Fruit fly (Drosophila melanogaster): ENCODE measurements around the gene CG16815.

Gene CG16815

DNA sequence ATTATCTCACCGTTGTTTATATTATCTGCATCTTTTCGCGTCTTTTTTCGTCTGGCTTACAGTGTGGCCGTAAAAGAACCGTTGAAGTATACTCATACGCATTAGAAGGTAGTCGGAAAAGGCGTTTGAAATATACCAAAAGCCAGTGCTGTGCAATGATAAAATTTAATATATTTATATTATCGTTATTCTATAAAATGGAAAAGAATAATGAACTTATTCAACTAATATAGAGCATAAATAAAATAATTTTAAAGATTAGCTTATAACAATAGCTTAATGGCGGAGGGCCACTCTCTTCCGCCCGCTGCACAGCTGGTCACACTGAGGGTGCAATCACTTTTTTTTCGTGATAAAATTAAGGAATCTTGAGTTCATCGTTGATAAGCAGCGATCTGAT, 37.7 kb upstream of the CG16815 start, which contains the start of the genes CG16974 and Edem2 (continued):
- TF ChIP-seq Myb (GFP tag; optimal IDR thresholded peaks at IDR 0.05): no peak
- TF ChIP-seq Stat92E (GFP tag; optimal IDR thresholded peaks at IDR 0.05): no peak
- no peak for TF ChIP-seq fd64A (GFP tag; optimal IDR thresholded peaks at IDR 0.05)
- peak; percentile 70 for TF ChIP-seq CG17328 (GFP tag; IDR thresholded peaks at IDR 0.05)
- no peak for TF ChIP-seq BtbVII (GFP tag; optimal IDR thresholded peaks at IDR 0.05)
- TF ChIP-seq Gsc (GFP tag; IDR thresholded peaks at IDR 0.05): no peak
- TF ChIP-seq Ravus (GFP tag; IDR thresholded peaks at IDR 0.05): peak; percentile 13; the same call in 1 of the 2 replicates
- peak; percentile 79 for TF ChIP-seq az2 (GFP tag; optimal IDR thresholded peaks at IDR 0.05)
- no peak for TF ChIP-seq CG4360 (GFP tag; IDR thresholded peaks at IDR 0.05)
- peak; percentile 91 for TF ChIP-seq Ets65A (GFP tag)
- TF ChIP-seq da (GFP tag; optimal IDR thresholded peaks at IDR 0.05): no peak
- no peak for TF ChIP-seq CG8089 (GFP tag; optimal IDR thresholded peaks at IDR 0.05)
- TF ChIP-seq ewg (GFP tag; optimal IDR thresholded peaks at IDR 0.05): peak; percentile 54
- peak; percentile 12 for TF ChIP-seq HLH54F (GFP tag; optimal IDR thresholded peaks at IDR 0.05)
- no peak for TF ChIP-seq CG8281 (tag; optimal IDR thresholded peaks at IDR 0.05)
- TF ChIP-seq CG7357 (GFP tag; IDR thresholded peaks at IDR 0.05): peak; percentile 46; the same call in 1 of the 3 replicates
- no peak for TF ChIP-seq inv (GFP tag; IDR thresholded peaks at IDR 0.05; ENCODE audit: partially characterized antibody)
- TF ChIP-seq tup (GFP tag; optimal IDR thresholded peaks at IDR 0.05): peak; percentile 66
- TF ChIP-seq Meics (GFP tag; optimal IDR thresholded peaks at IDR 0.05): no peak
- peak; percentile 21; the same call in 1 of the 2 replicates for TF ChIP-seq danr (GFP tag; IDR thresholded peaks at IDR 0.05)
- TF ChIP-seq CG11696 (GFP tag; IDR thresholded peaks at IDR 0.05): no peak
- peak; percentile 82 for TF ChIP-seq Chrac-16 (GFP tag; optimal IDR thresholded peaks at IDR 0.05)
- TF ChIP-seq chif (GFP tag; optimal IDR thresholded peaks at IDR 0.05): peak in 1 of 2 experiments; percentile 40
- TF ChIP-seq hb (GFP tag; IDR thresholded peaks at IDR 0.05; ENCODE audit: partially characterized antibody): no peak
- no peak for TF ChIP-seq CG12219 (GFP tag; optimal IDR thresholded peaks at IDR 0.05)
- TF ChIP-seq tll (GFP tag; optimal IDR thresholded peaks at IDR 0.05): no peak
- TF ChIP-seq CG15696 (tag; optimal IDR thresholded peaks at IDR 0.05): no peak
- peak; percentile 88 for TF ChIP-seq Ptx1 (GFP tag; IDR thresholded peaks at IDR 0.05)
- TF ChIP-seq Bteb2 (GFP tag; optimal IDR thresholded peaks at IDR 0.05): peak; percentile 8
- no peak for TF ChIP-seq ash1 (GFP tag; optimal IDR thresholded peaks at IDR 0.05)
- TF ChIP-seq CG1603 (tag; optimal IDR thresholded peaks at IDR 0.05): no peak
- TF ChIP-seq pzg (GFP tag; optimal IDR thresholded peaks at IDR 0.05): peak; percentile 77
- no peak for TF ChIP-seq NK7.1 (GFP tag; optimal IDR thresholded peaks at IDR 0.05)
- TF ChIP-seq C15 (GFP tag; IDR thresholded peaks at IDR 0.05): no peak
- TF ChIP-seq croc (GFP tag; conservative IDR thresholded peaks at IDR 0.05): no peak; the same call in 1 of the 3 replicates
- peak; percentile 80 for TF ChIP-seq YL-1 (GFP tag; optimal IDR thresholded peaks at IDR 0.05)
- TF ChIP-seq phol (tag; optimal IDR thresholded peaks at IDR 0.05): peak; percentile 89
- TF ChIP-seq CG11247 (GFP tag; IDR thresholded peaks at IDR 0.05): peak; percentile 47; the same call in 1 of the 2 replicates
- TF ChIP-seq CG10959 (GFP tag; IDR thresholded peaks at IDR 0.05): peak; percentile 26; the same call in 1 of the 2 replicates
- no peak for TF ChIP-seq Hey (tag; optimal IDR thresholded peaks at IDR 0.05)
- no peak for TF ChIP-seq bbx (GFP tag; IDR thresholded peaks at IDR 0.05; ENCODE audit: partially characterized antibody)
- no peak for TF ChIP-seq CG31441 (GFP tag; IDR thresholded peaks at IDR 0.05)
- TF ChIP-seq CG6854 (GFP tag; optimal IDR thresholded peaks at IDR 0.05): no peak
- no peak for TF ChIP-seq cad (GFP tag; optimal IDR thresholded peaks at IDR 0.05)
- peak in 1 of 2 experiments; percentile 55 for TF ChIP-seq insv (GFP tag; optimal IDR thresholded peaks at IDR 0.05)
- TF ChIP-seq B-H1 (GFP tag; IDR thresholded peaks at IDR 0.05): peak; percentile 59
- peak; percentile 58 for TF ChIP-seq zfh2 (GFP tag; optimal IDR thresholded peaks at IDR 0.05)
- peak; percentile 4 for TF ChIP-seq trh (GFP tag; optimal IDR thresholded peaks at IDR 0.05)
- peak; percentile 59; the same call in 2 of the 3 replicates for TF ChIP-seq Dbx (GFP tag; IDR thresholded peaks at IDR 0.05)
- TF ChIP-seq pan (optimal IDR thresholded peaks at IDR 0.05): no peak
- peak in 1 of 2 experiments; percentile 82 for TF ChIP-seq pan (GFP tag; optimal IDR thresholded peaks at IDR 0.05 in 1 of 2, IDR thresholded peaks at IDR 0.05 in 1 of 2)

Data from whole organism, embryonic.